Worm (Caenorhabditis elegans) whole organism, young adult: ENCODE data around the gene Y49F6B.2.

Experiments
- B0261.1 ChIP-seq: sonication (generic microtip); optimal IDR thresholded peaks from 2 replicates; lab custom pipeline; 2016; ENCODE audit warnings: mild to moderate bottlenecking, missing genetic modification characterization, moderate library complexity, missing compliant biosample characterization
- C06A6.2 ChIP-seq: fragments of 200-800 bp; sonication (Bioruptor generic); conservative IDR thresholded peaks from 2 replicates; pipeline ENCODE4 v1.3.6; 2022; ENCODE audit warnings: missing genetic modification characterization, missing compliant biosample characterization
- D2030.7 ChIP-seq: fragments of 200-800 bp; sonication (Bioruptor generic); IDR thresholded peaks from 2 replicates; pipeline ENCODE4 v1.3.6; 2022; ENCODE audit warnings: missing genetic modification reagents, missing genetic modification characterization, missing compliant biosample characterization
- F10E7.11 ChIP-seq: sonication (generic microtip); optimal IDR thresholded peaks from 2 replicates; lab custom pipeline; 2017; ENCODE audit warnings: mild to moderate bottlenecking, missing genetic modification characterization, moderate library complexity, missing compliant biosample characterization
- F33H1.4 ChIP-seq: fragments of 200-800 bp; sonication (Bioruptor generic); IDR thresholded peaks from 2 replicates; pipeline ENCODE4 v1.3.6; 2022; ENCODE audit warnings: missing genetic modification reagents, missing genetic modification characterization, missing compliant biosample characterization
- F55B11.4 ChIP-seq: sonication (generic microtip); optimal IDR thresholded peaks from 2 replicates; lab custom pipeline; 2016; ENCODE audit warnings: missing compliant biosample characterization, missing genetic modification characterization, borderline replicate concordance; ENCODE audit not compliant: insufficient read depth
- F57A8.1 ChIP-seq: fragments of 200-800 bp; sonication (Bioruptor generic); optimal IDR thresholded peaks from 2 replicates; lab custom pipeline; 2018; ENCODE audit warnings: mild to moderate bottlenecking, missing genetic modification characterization, moderate library complexity, missing compliant biosample characterization
- K12H6.12 ChIP-seq: fragments of 200-800 bp; sonication (Bioruptor generic); optimal IDR thresholded peaks from 2 replicates; lab custom pipeline; 2018; ENCODE audit warnings: mild to moderate bottlenecking, missing genetic modification characterization, missing compliant biosample characterization
- Y53G8AR.9 ChIP-seq: fragments of 200-800 bp; sonication (Bioruptor generic); conservative IDR thresholded peaks from 2 replicates; pipeline ENCODE4 v1.3.6; 2022; ENCODE audit warnings: missing genetic modification reagents, missing genetic modification characterization, missing compliant biosample characterization
- ZK185.1 ChIP-seq: sonication (generic microtip); optimal IDR thresholded peaks from 2 replicates; lab custom pipeline; 2016; ENCODE audit warnings: mild to moderate bottlenecking, missing genetic modification characterization, missing compliant biosample characterization; ENCODE audit not compliant: poor library complexity, severe bottlenecking
- aptf-2 ChIP-seq: fragments of 200-800 bp; sonication (Bioruptor generic); conservative IDR thresholded peaks from 2 replicates; pipeline ENCODE4 v1.3.6; 2022; ENCODE audit warnings: missing genetic modification reagents, missing genetic modification characterization, missing compliant biosample characterization
- atf-7 ChIP-seq: sonication (generic microtip); optimal IDR thresholded peaks from 2 replicates; lab custom pipeline; 2017; ENCODE audit warnings: mild to moderate bottlenecking, missing genetic modification characterization, missing compliant biosample characterization
- athp-1 ChIP-seq: sonication (generic microtip); optimal IDR thresholded peaks from 2 replicates; lab custom pipeline; 2017; ENCODE audit warnings: mild to moderate bottlenecking, missing genetic modification characterization, missing compliant biosample characterization
- ceh-100 ChIP-seq: fragments of 200-800 bp; sonication (Bioruptor generic); IDR thresholded peaks from 2 replicates; pipeline ENCODE4 v1.3.6; 2022; ENCODE audit warnings: missing genetic modification reagents, missing genetic modification characterization, missing compliant biosample characterization
- ceh-27 ChIP-seq: fragments of 200-800 bp; sonication (Bioruptor generic); optimal IDR thresholded peaks from 2 replicates; lab custom pipeline; 2018; ENCODE audit warnings: mild to moderate bottlenecking, missing genetic modification characterization, moderate library complexity, missing compliant biosample characterization
- ceh-91 ChIP-seq: fragments of 200-800 bp; sonication (Bioruptor generic); IDR thresholded peaks from 2 replicates; pipeline ENCODE4 v1.3.6; 2022; ENCODE audit warnings: missing genetic modification reagents, missing genetic modification characterization, missing compliant biosample characterization
- chd-7 ChIP-seq: sonication (generic microtip); optimal IDR thresholded peaks from 2 replicates; lab custom pipeline; 2016; ENCODE audit warnings: mild to moderate bottlenecking, missing genetic modification characterization, moderate library complexity, missing compliant biosample characterization
- dpff-1 ChIP-seq: sonication (generic microtip); optimal IDR thresholded peaks from 2 replicates; lab custom pipeline; 2017; ENCODE audit warnings: mild to moderate bottlenecking, missing genetic modification characterization, missing compliant biosample characterization
- efl-1 ChIP-seq: fragments of 150-350 bp; optimal IDR thresholded peaks from 2 replicates; lab custom pipeline; 2014; ENCODE audit warnings: missing biosample characterization, missing genetic modification reagents, missing genetic modification characterization
- egl-18 ChIP-seq: fragments of 200-800 bp; sonication (Bioruptor generic); IDR thresholded peaks from 2 replicates; pipeline ENCODE4 v1.3.6; 2022; ENCODE audit warnings: missing genetic modification reagents, missing genetic modification characterization, missing compliant biosample characterization
- egl-44 ChIP-seq: fragments of 200-800 bp; sonication (Bioruptor generic); IDR thresholded peaks from 2 replicates; pipeline ENCODE4 v1.3.6; 2022; ENCODE audit warnings: missing genetic modification reagents, missing genetic modification characterization, missing compliant biosample characterization
- egrh-3 ChIP-seq: fragments of 200-800 bp; sonication (Bioruptor generic); IDR thresholded peaks from 2 replicates; pipeline ENCODE4 v1.3.6; 2022; ENCODE audit warnings: missing genetic modification reagents, missing genetic modification characterization, missing compliant biosample characterization
- ekl-4 ChIP-seq: fragments of 200-800 bp; sonication (Bioruptor generic); IDR thresholded peaks from 2 replicates; pipeline ENCODE4 v1.3.6; 2022; ENCODE audit warnings: missing genetic modification reagents, missing genetic modification characterization, missing compliant biosample characterization
- ets-4 ChIP-seq: fragments of 200-800 bp; sonication (Bioruptor generic); optimal IDR thresholded peaks from 2 replicates; lab custom pipeline; 2018; ENCODE audit warnings: mild to moderate bottlenecking, missing genetic modification characterization, missing compliant biosample characterization
- hmg-1.2 ChIP-seq: fragments of 200-800 bp; sonication (Bioruptor generic); IDR thresholded peaks from 2 replicates; pipeline ENCODE4 v1.3.6; 2022; ENCODE audit warnings: missing genetic modification reagents, missing genetic modification characterization, missing compliant biosample characterization
- hmg-20 ChIP-seq: fragments of 200-800 bp; sonication (Bioruptor generic); IDR thresholded peaks from 2 replicates; pipeline ENCODE4 v1.3.6; 2022; ENCODE audit warnings: missing genetic modification reagents, missing genetic modification characterization, missing compliant biosample characterization
- hrde-1 ChIP-seq: sonication (generic microtip); optimal IDR thresholded peaks from 2 replicates; lab custom pipeline; 2016; ENCODE audit warnings: missing genetic modification characterization, mild to moderate bottlenecking, missing compliant biosample characterization, moderate library complexity, missing genotype, missing genetic modification reagents, borderline replicate concordance
- lin-54 ChIP-seq: fragments of 200-800 bp; sonication (Bioruptor generic); optimal IDR thresholded peaks from 2 replicates; lab custom pipeline; 2018; ENCODE audit warnings: mild to moderate bottlenecking, missing genetic modification characterization, missing compliant biosample characterization
- lir-1 ChIP-seq: fragments of 200-800 bp; sonication (Bioruptor generic); conservative IDR thresholded peaks from 2 replicates; pipeline ENCODE4 v1.3.6; 2022; ENCODE audit warnings: missing genetic modification reagents, missing genetic modification characterization, missing compliant biosample characterization
- madf-6 ChIP-seq: fragments of 200-800 bp; sonication (Bioruptor generic); IDR thresholded peaks from 2 replicates; pipeline ENCODE4 v1.3.6; 2022; ENCODE audit warnings: missing genetic modification reagents, missing genetic modification characterization, missing compliant biosample characterization
- madf-8 ChIP-seq: fragments of 200-800 bp; sonication (Bioruptor generic); conservative IDR thresholded peaks from 2 replicates; pipeline ENCODE4 v1.3.6; 2022; ENCODE audit warnings: missing genetic modification reagents, missing genetic modification characterization, missing compliant biosample characterization
- mes-4 ChIP-seq: sonication (generic microtip); optimal IDR thresholded peaks from 2 replicates; lab custom pipeline; 2016; ENCODE audit warnings: missing genotype, missing genetic modification characterization, missing compliant biosample characterization
- mxl-1 ChIP-seq: sonication (generic microtip); optimal IDR thresholded peaks from 2 replicates; lab custom pipeline; 2016; ENCODE audit warnings: missing genetic modification characterization, missing compliant biosample characterization
- nfyb-1 ChIP-seq: fragments of 200-800 bp; sonication (Bioruptor generic); IDR thresholded peaks from 2 replicates; pipeline ENCODE4 v1.3.6; 2022; ENCODE audit warnings: missing genetic modification reagents, missing genetic modification characterization, missing compliant biosample characterization
- nhr-80 ChIP-seq: sonication (generic microtip); optimal IDR thresholded peaks from 2 replicates; lab custom pipeline; 2016; ENCODE audit warnings: missing genetic modification characterization, missing compliant biosample characterization
- pbrm-1 ChIP-seq: fragments of 200-800 bp; sonication (Bioruptor generic); IDR thresholded peaks from 2 replicates; pipeline ENCODE4 v1.3.6; 2022; ENCODE audit warnings: missing genetic modification reagents, missing genetic modification characterization, missing compliant biosample characterization
- rec-8 ChIP-seq, 2 experiments: sonication (generic microtip); optimal IDR thresholded peaks; 2 replicates each; lab custom pipeline; 2016; ENCODE audit warnings: mild to moderate bottlenecking in 2 of 2, missing genetic modification characterization in 2 of 2, missing genetic modification reagents in 2 of 2, missing genotype in 2 of 2, missing biosample characterization in 1 of 2, missing compliant biosample characterization in 1 of 2, moderate library complexity in 1 of 2
- repo-1 ChIP-seq: sonication (generic microtip); optimal IDR thresholded peaks from 2 replicates; lab custom pipeline; 2017; ENCODE audit warnings: mild to moderate bottlenecking, missing genetic modification characterization, missing compliant biosample characterization
- sea-2 ChIP-seq: fragments of 200-800 bp; sonication (Bioruptor generic); IDR thresholded peaks from 2 replicates; pipeline ENCODE4 v1.3.6; 2022; ENCODE audit warnings: missing genetic modification characterization, missing compliant biosample characterization
- snpc-4 ChIP-seq, 5 experiments: fragments of 150-350 bp in 1 of 5; sonication (generic microtip) in 4 of 5; optimal IDR thresholded peaks; 2 replicates each; lab custom pipeline; 2014 to 2018; ENCODE audit warnings: missing genetic modification characterization in 5 of 5, missing biosample characterization in 3 of 5, antibody characterized with exemption in 2 of 5, mild to moderate bottlenecking in 2 of 5, missing compliant biosample characterization in 2 of 5, missing genotype in 2 of 5, moderate library complexity in 2 of 5, missing genetic modification reagents in 1 of 5
- unc-130 ChIP-seq: sonication (generic microtip); optimal IDR thresholded peaks from 2 replicates; lab custom pipeline; 2016; ENCODE audit warnings: missing genetic modification reagents, missing genetic modification characterization, missing compliant biosample characterization
- zim-3 ChIP-seq: sonication (generic microtip); optimal IDR thresholded peaks from 2 replicates; lab custom pipeline; 2017; ENCODE audit warnings: mild to moderate bottlenecking, missing genetic modification characterization, moderate library complexity, missing compliant biosample characterization
- ztf-18 ChIP-seq: sonication (generic microtip); optimal IDR thresholded peaks from 2 replicates; lab custom pipeline; 2016; ENCODE audit warnings: missing genotype, mild to moderate bottlenecking, missing genetic modification characterization, missing compliant biosample characterization
- ztf-26 ChIP-seq: sonication (generic microtip); optimal IDR thresholded peaks from 2 replicates; lab custom pipeline; 2017; ENCODE audit warnings: missing genetic modification characterization, missing compliant biosample characterization
- ztf-28 ChIP-seq: fragments of 200-800 bp; sonication (Bioruptor generic); IDR thresholded peaks from 2 replicates; pipeline ENCODE4 v1.3.6; 2022; ENCODE audit warnings: missing genetic modification reagents, missing genetic modification characterization, missing compliant biosample characterization
- ztf-6 ChIP-seq: fragments of 200-800 bp; sonication (Bioruptor generic); IDR thresholded peaks from 2 replicates; pipeline ENCODE4 v1.3.6; 2022; ENCODE audit warnings: missing genetic modification reagents, missing genetic modification characterization, missing compliant biosample characterization

Gene Y49F6B.2

ce11 chrII:3502520-3503323, at the start of gene Y49F6B.2, which contains the start of gene col-71:
Y49F6B.2 (plus strand) TSS chrII:3502968.
col-71 (minus strand) TSS chrII:3502570.
- TF ChIP-seq ceh-91 (GFP tag; lab: Robert Waterston, UW) (peak; percentile 55), repo-1 (no peak), lir-1 (GFP tag; lab: Robert Waterston, UW) (peak; percentile 68; the same call in 1 of the 2 replicates), Y53G8AR.9 (GFP tag; lab: Robert Waterston, UW) (peak; percentile 65; the same call in 1 of the 2 replicates), mes-4 (tag; lab: Kevin White, UChicago) (no peak), hmg-20 (0 out of 2 replicates have a peak, but pooled peaks have one; percentile 7), sea-2 (GFP tag; lab: Robert Waterston, UW) (no peak), zim-3 (no peak), pbrm-1 (GFP tag; lab: Robert Waterston, UW) (peak; percentile 58; the same call in 1 of the 2 replicates), mxl-1 (tag; lab: Kevin White, UChicago) (no peak), chd-7 (tag; lab: Kevin White, UChicago) (no peak), F33H1.4 (peak; percentile 54), unc-130 (GFP tag; lab: Kevin White, UChicago) (peak; percentile 20), ekl-4 (0 out of 2 replicates have a peak, but pooled peaks have one; percentile 55), madf-6 (GFP tag; lab: Robert Waterston, UW) (peak; percentile 63), egl-44 (GFP tag; lab: Robert Waterston, UW) (no peak), nfyb-1 (GFP tag; lab: Robert Waterston, UW) (no peak), ets-4 (no peak), ztf-6 (GFP tag; lab: Robert Waterston, UW) (no peak), ceh-100 (peak; percentile 39), ZK185.1 (tag; lab: Kevin White, UChicago) (no peak), ztf-18 (tag; lab: Kevin White, UChicago) (no peak), lin-54 (GFP tag; lab: Kevin White, UChicago) (peak; percentile 62), ztf-26 (tag; lab: Kevin White, UChicago) (no peak), nhr-80 (tag; lab: Kevin White, UChicago) (peak; percentile 21), ceh-27 (GFP tag; lab: Kevin White, UChicago) (peak; percentile 72), atf-7 (tag; lab: Kevin White, UChicago) (no peak), hrde-1 (tag; lab: Kevin White, UChicago) (no peak), dpff-1 (tag; lab: Kevin White, UChicago) (no peak), K12H6.12 (peak; percentile 44), hmg-1.2 (GFP tag; lab: Robert Waterston, UW) (no peak; the same call in 1 of the 2 replicates), aptf-2 (0 out of 2 replicates have a peak, but pooled peaks have one; percentile 22), athp-1 (tag; lab: Kevin White, UChicago) (peak; percentile 58), F55B11.4 (no peak), egrh-3 (GFP tag; lab: Robert Waterston, UW) (0 out of 2 replicates have a peak, but pooled peaks have one; percentile 30), egl-18 (no peak), B0261.1 (tag; lab: Kevin White, UChicago) (no peak), D2030.7 (peak; percentile 46), C06A6.2 (GFP tag; lab: Robert Waterston, UW) (no peak), ztf-28 (GFP tag; lab: Robert Waterston, UW) (peak; percentile 53; the same call in 1 of the 2 replicates), F57A8.1 (GFP tag; lab: Kevin White, UChicago) (no peak), snpc-4 (GFP tag; optimal IDR thresholded peaks at IDR 0.05; lab: Kevin White, UChicago) (no peak), snpc-4 (tag; optimal IDR thresholded peaks at IDR 0.05; lab: Kevin White, UChicago) (peak in 2 of 4 experiments; percentile 19 to 34), madf-8 (GFP tag; lab: Robert Waterston, UW) (peak; percentile 28; the same call in 1 of the 2 replicates), rec-8 (tag; optimal IDR thresholded peaks at IDR 0.05; lab: Kevin White, UChicago) (peak; percentile 37 to 49), efl-1 (GFP tag; lab: Kevin White, UChicago) (peak; percentile 27), F10E7.11 (tag; lab: Kevin White, UChicago) (no peak)
